Fruit fly (Drosophila melanogaster) whole organism, prepupa: ENCODE data around the gene CG14515.

Experiments
- CG6808 ChIP-seq: fragments of 200-800 bp; sonication (Bioruptor generic); optimal IDR thresholded peaks from 3 replicates; lab custom pipeline; 2017; ENCODE audit warnings: missing biosample characterization, missing genetic modification characterization, mild to moderate bottlenecking, moderate library complexity, missing genetic modification reagents
- Sox14 ChIP-seq: fragments of 200-800 bp; sonication (Bioruptor generic); optimal IDR thresholded peaks from 3 replicates; lab custom pipeline; 2016; ENCODE audit warnings: missing biosample characterization, missing genetic modification characterization
- salr ChIP-seq, 2 experiments: fragments of 200-800 bp; sonication (Bioruptor generic); optimal IDR thresholded peaks; 3 replicates each; lab custom pipeline; 2016 to 2018; ENCODE audit warnings: missing biosample characterization in 2 of 2, missing genetic modification characterization in 2 of 2, mild to moderate bottlenecking in 1 of 2
- ss ChIP-seq, 2 experiments: fragments of 200-800 bp; sonication (Bioruptor generic); optimal IDR thresholded peaks; 2 replicates in 1 of 2; 3 replicates in 1 of 2; lab custom pipeline; 2017 to 2018; ENCODE audit warnings: mild to moderate bottlenecking in 2 of 2, missing biosample characterization in 2 of 2, missing genetic modification characterization in 2 of 2, moderate library complexity in 1 of 2

DNA sequence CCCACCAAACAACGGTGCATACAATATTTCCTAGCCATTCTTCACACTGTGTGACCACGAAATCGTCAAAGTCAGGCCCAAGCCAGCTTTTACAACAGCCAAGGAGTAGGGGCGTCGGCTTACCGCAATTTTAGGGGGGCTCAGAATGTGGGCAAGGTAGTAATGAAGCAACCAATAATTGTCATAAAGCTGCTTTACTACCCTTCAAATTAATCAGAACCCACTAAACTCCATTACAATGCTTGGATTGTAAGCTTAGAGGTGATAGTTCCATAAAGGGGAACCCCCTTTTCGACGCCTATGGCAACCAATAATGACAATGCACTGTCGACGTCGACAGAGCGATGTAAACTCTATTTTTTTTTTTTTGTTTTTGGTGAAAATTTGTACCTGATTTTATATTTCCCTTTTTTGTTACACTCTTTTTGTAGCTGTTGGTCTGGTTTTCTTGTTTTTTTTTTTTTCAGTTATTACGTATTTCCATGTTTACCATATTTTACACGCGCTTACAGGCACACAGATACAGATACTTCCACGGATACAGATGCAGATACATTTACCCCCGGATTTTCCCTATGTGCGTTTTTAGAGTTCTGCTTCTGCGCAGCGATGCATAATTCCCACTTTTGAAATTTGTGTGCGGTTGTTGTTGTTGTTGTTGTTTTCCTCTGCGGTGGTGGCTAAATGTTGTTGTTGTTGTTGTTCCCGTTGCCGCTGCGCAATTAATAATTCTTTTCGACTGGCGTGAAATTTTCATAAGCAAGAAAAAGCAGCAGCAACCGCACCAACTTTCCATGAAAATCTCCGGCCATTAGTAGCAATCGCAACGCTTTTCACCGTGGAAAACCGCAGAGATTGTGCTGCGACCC is 7.5 kb downstream of the CG14515 start:
- peak; percentile 50 for TF ChIP-seq CG6808
- TF ChIP-seq Sox14 = peak; percentile 27
- TF ChIP-seq ss (GFP tag; optimal IDR thresholded peaks at IDR 0.05; lab: Kevin White, UChicago) = peak in 1 of 2 experiments; percentile 35
- peak in 1 of 2 experiments; percentile 58 for TF ChIP-seq salr (GFP tag; optimal IDR thresholded peaks at IDR 0.05; lab: Kevin White, UChicago)
